Worm (Caenorhabditis elegans) whole organism, L2 larva: ENCODE results near the gene F54E2.9.

Experiments
- F13H6.1 ChIP-seq: sonication (generic microtip); optimal IDR thresholded peaks from 2 replicates; lab custom pipeline; 2016; ENCODE audit warnings: missing genetic modification characterization, missing compliant biosample characterization
- Y55F3AM.14 ChIP-seq: fragments of 200-800 bp; sonication (Bioruptor generic); optimal IDR thresholded peaks from 2 replicates; lab custom pipeline; 2018; ENCODE audit warnings: mild to moderate bottlenecking, missing genetic modification characterization, missing compliant biosample characterization
- ZK546.5 ChIP-seq: sonication (generic microtip); optimal IDR thresholded peaks from 2 replicates; lab custom pipeline; 2017; ENCODE audit warnings: missing biosample characterization, missing genetic modification characterization
- alr-1 ChIP-seq: fragments of 150-350 bp; optimal IDR thresholded peaks from 2 replicates; lab custom pipeline; 2014; ENCODE audit warnings: missing biosample characterization, missing genetic modification characterization
- aly-2 ChIP-seq: fragments of 150-350 bp; optimal IDR thresholded peaks from 2 replicates; lab custom pipeline; 2014; ENCODE audit warnings: missing biosample characterization, missing genetic modification characterization
- ama-1 ChIP-seq: fragments of 150-350 bp; optimal IDR thresholded peaks from 2 replicates; lab custom pipeline; 2018; ENCODE audit warnings: inconsistent platforms
- blmp-1 ChIP-seq: sonication (generic microtip); optimal IDR thresholded peaks from 2 replicates; lab custom pipeline; 2017; ENCODE audit warnings: missing genetic modification characterization, mild to moderate bottlenecking, missing compliant biosample characterization, antibody characterized with exemption, moderate library complexity; ENCODE audit not compliant: insufficient read depth
- ceh-16 ChIP-seq: fragments of 150-350 bp; optimal IDR thresholded peaks from 2 replicates; lab custom pipeline; 2014; ENCODE audit warnings: missing biosample characterization, missing genetic modification characterization
- dmd-4 ChIP-seq: sonication (generic microtip); optimal IDR thresholded peaks from 2 replicates; lab custom pipeline; 2017; ENCODE audit warnings: missing biosample characterization, missing genetic modification characterization
- egl-27 ChIP-seq: sonication (generic microtip); optimal IDR thresholded peaks from 3 replicates; lab custom pipeline; 2017; ENCODE audit warnings: missing biosample characterization, missing genetic modification reagents, missing genetic modification characterization
- elt-1 ChIP-seq: fragments of 150-350 bp; optimal IDR thresholded peaks from 2 replicates; lab custom pipeline; 2014; ENCODE audit warnings: missing biosample characterization, missing genetic modification characterization
- fos-1 ChIP-seq: fragments of 150-350 bp; optimal IDR thresholded peaks from 2 replicates; lab custom pipeline; 2014; ENCODE audit warnings: missing biosample characterization, missing genetic modification characterization
- gmeb-1 ChIP-seq: fragments of 150-350 bp; optimal IDR thresholded peaks from 2 replicates; lab custom pipeline; 2014; ENCODE audit warnings: missing biosample characterization, missing genetic modification characterization
- lin-11 ChIP-seq: fragments of 150-350 bp; sonication (generic microtip); optimal IDR thresholded peaks from 2 replicates; lab custom pipeline; 2014; ENCODE audit warnings: missing biosample characterization, missing genetic modification characterization, inconsistent platforms, mixed read lengths
- lin-39 ChIP-seq: fragments of 150-350 bp; optimal IDR thresholded peaks from 2 replicates; lab custom pipeline; 2014; ENCODE audit warnings: missing biosample characterization, missing genetic modification reagents, missing genetic modification characterization
- lsy-2 ChIP-seq, 2 experiments: fragments of 150-350 bp in 1 of 2; sonication (generic microtip) in 1 of 2; optimal IDR thresholded peaks; 2 replicates each; lab custom pipeline; 2014 to 2017; ENCODE audit warnings: missing biosample characterization in 2 of 2, missing genetic modification characterization in 2 of 2
- mab-5 ChIP-seq: fragments of 150-350 bp; optimal IDR thresholded peaks from 2 replicates; lab custom pipeline; 2014; ENCODE audit warnings: missing biosample characterization, missing genetic modification characterization
- mbf-1 ChIP-seq: sonication (generic microtip); optimal IDR thresholded peaks from 2 replicates; lab custom pipeline; 2017; ENCODE audit warnings: missing biosample characterization, missing genetic modification characterization
- nhr-10 ChIP-seq: sonication (generic microtip); optimal IDR thresholded peaks from 2 replicates; lab custom pipeline; 2017; ENCODE audit warnings: missing biosample characterization, missing genetic modification characterization
- nhr-11 ChIP-seq: fragments of 150-350 bp; optimal IDR thresholded peaks from 2 replicates; lab custom pipeline; 2014; ENCODE audit warnings: missing biosample characterization, missing genetic modification characterization
- nhr-12 ChIP-seq: fragments of 150-350 bp; optimal IDR thresholded peaks from 2 replicates; lab custom pipeline; 2014; ENCODE audit warnings: missing biosample characterization, missing genetic modification characterization
- nhr-129 ChIP-seq: fragments of 150-350 bp; optimal IDR thresholded peaks from 2 replicates; lab custom pipeline; 2014; ENCODE audit warnings: missing biosample characterization, missing genetic modification characterization
- nhr-21 ChIP-seq: fragments of 150-350 bp; optimal IDR thresholded peaks from 2 replicates; lab custom pipeline; 2014; ENCODE audit warnings: missing biosample characterization, missing genetic modification characterization
- nhr-23 ChIP-seq: fragments of 150-350 bp; optimal IDR thresholded peaks from 2 replicates; lab custom pipeline; 2014; ENCODE audit warnings: missing biosample characterization, missing genetic modification reagents, missing genetic modification characterization
- nhr-25 ChIP-seq: fragments of 150-350 bp; sonication (generic microtip); optimal IDR thresholded peaks from 3 replicates; lab custom pipeline; 2014; ENCODE audit warnings: missing biosample characterization, missing genetic modification characterization
- nhr-6 ChIP-seq: fragments of 150-350 bp; optimal IDR thresholded peaks from 2 replicates; lab custom pipeline; 2014; ENCODE audit warnings: missing biosample characterization, missing genetic modification characterization
- peb-1 ChIP-seq: fragments of 150-350 bp; optimal IDR thresholded peaks from 2 replicates; lab custom pipeline; 2014; ENCODE audit warnings: missing biosample characterization, missing genetic modification characterization
- skn-1 ChIP-seq: sonication (generic microtip); optimal IDR thresholded peaks from 2 replicates; lab custom pipeline; 2017; ENCODE audit warnings: missing biosample characterization, missing genetic modification characterization
- sma-3 ChIP-seq: sonication (generic microtip); optimal IDR thresholded peaks from 2 replicates; lab custom pipeline; 2016; ENCODE audit warnings: missing genetic modification reagents, missing genetic modification characterization, missing compliant biosample characterization
- sma-9 ChIP-seq, 2 experiments: fragments of 150-350 bp in 1 of 2; sonication (generic microtip) in 1 of 2; optimal IDR thresholded peaks; 2 replicates each; lab custom pipeline; 2014 to 2016; ENCODE audit warnings: missing genetic modification characterization in 2 of 2, mild to moderate bottlenecking in 1 of 2, missing biosample characterization in 1 of 2, missing compliant biosample characterization in 1 of 2, missing genetic modification reagents in 1 of 2, moderate library complexity in 1 of 2
- unc-39 ChIP-seq: fragments of 150-350 bp; optimal IDR thresholded peaks from 2 replicates; lab custom pipeline; 2014; ENCODE audit warnings: missing biosample characterization, missing genetic modification characterization
- unc-55 ChIP-seq: fragments of 150-350 bp; sonication (generic microtip); optimal IDR thresholded peaks from 3 replicates; lab custom pipeline; 2014; ENCODE audit warnings: missing biosample characterization, missing genetic modification reagents, missing genetic modification characterization
- zag-1 ChIP-seq: fragments of 150-350 bp; optimal IDR thresholded peaks from 2 replicates; lab custom pipeline; 2014; ENCODE audit warnings: missing biosample characterization, missing genetic modification characterization
- ztf-11 ChIP-seq: sonication (generic microtip); optimal IDR thresholded peaks from 2 replicates; lab custom pipeline; 2017; ENCODE audit warnings: missing biosample characterization, missing genetic modification characterization

Gene F54E2.9

ce11 chrV:2836501-2836900, 22.7 kb upstream of the F54E2.9 start, which contains the start of gene srj-45:
srj-45 (minus strand) TSS chrV:2836601.
- TF ChIP-seq aly-2 (tag; lab: Kevin White, UChicago) (no peak), alr-1 (tag; lab: Kevin White, UChicago) (no peak), unc-39 (tag; lab: Kevin White, UChicago) (no peak), skn-1 (no peak), nhr-10 (tag; lab: Kevin White, UChicago) (no peak), nhr-23 (no peak), sma-9 (GFP tag; optimal IDR thresholded peaks at IDR 0.05; lab: Kevin White, UChicago) (no peak), sma-9 (tag; optimal IDR thresholded peaks at IDR 0.05; lab: Kevin White, UChicago) (no peak)

- TF ChIP-seq nhr-6 (tag; lab: Kevin White, UChicago), result no peak
- TF ChIP-seq ztf-11 (tag; lab: Kevin White, UChicago), result no peak
- TF ChIP-seq skn-1, result no peak
- no peak for TF ChIP-seq elt-1 (tag; lab: Kevin White, UChicago)
Measured at ce11 chrV:2832666-2833065, 18.9 kb upstream of the F54E2.9 start, which contains the start of gene srj-50. srj-50 (plus strand) TSS chrV:2832966.

DNA sequence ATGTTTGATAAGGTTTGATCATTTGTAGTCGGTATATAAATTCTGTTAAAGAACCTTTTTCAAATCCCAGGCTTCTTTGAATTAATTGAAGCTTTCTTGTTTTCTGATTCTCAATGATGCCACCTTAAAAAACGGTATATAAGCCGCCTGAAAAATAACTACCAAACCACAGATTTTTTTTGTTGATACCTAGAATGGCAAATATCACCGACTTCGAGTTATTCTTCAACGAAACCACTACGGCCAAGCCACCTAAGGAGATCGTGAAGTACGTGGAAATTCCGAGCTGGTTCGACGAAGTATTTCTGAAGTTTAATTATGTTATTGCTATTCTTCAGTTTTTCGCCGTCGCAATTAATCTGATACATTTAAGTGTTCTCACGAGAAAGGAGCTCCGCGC, 17.0 kb upstream of the F54E2.9 start, which contains the start of gene srw-2:
Gene srw-2 (plus strand): TSS at position 62 of the 400 bp plus-strand sequence.
- TF ChIP-seq ZK546.5 (tag; lab: Kevin White, UChicago), result no peak

DNA sequence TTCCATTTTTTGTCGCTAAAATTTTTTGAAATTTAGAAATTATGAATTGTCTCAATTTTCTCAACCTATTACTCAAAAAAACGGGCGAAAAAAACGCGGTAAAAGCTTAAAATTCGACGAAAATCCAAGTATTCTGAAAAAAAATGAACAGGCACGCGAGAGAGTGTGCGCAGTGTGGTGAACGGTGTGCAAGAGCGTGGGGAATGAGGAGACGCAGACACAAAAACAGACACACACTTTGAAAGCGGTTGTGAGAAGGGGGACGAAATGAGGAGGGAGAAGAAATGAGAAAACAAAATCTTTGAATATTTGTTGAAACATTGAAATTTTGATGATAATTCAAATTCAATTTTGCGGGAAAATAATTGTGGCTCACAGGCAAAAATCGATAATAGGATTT, 13.0 kb upstream of the F54E2.9 start, which contains the start of gene T03D3.5:
Gene T03D3.5 (minus strand): TSS at position 21 of the 400 bp plus-strand sequence.
- no peak for TF ChIP-seq peb-1
- no peak for TF ChIP-seq ZK546.5 (tag; lab: Kevin White, UChicago)
- no peak for TF ChIP-seq ceh-16 (tag; lab: Kevin White, UChicago)
- no peak for TF ChIP-seq nhr-21 (tag; lab: Kevin White, UChicago)
- TF ChIP-seq fos-1 (tag; lab: Kevin White, UChicago), result no peak
- no peak for TF ChIP-seq nhr-11
- TF ChIP-seq blmp-1, result no peak
- no peak for TF ChIP-seq Y55F3AM.14 (GFP tag; lab: Kevin White, UChicago)
- no peak for TF ChIP-seq ztf-11 (tag; lab: Kevin White, UChicago)
- no peak for TF ChIP-seq unc-39 (tag; lab: Kevin White, UChicago)
- TF ChIP-seq lin-39 (tag; lab: Kevin White, UChicago), result no peak

- TF ChIP-seq nhr-129 (tag; lab: Kevin White, UChicago), result no peak
- TF ChIP-seq peb-1, result no peak
- TF ChIP-seq mbf-1 (tag; lab: Kevin White, UChicago), result no peak
- TF ChIP-seq gmeb-1, result no peak
Measured at ce11 chrV:2825978-2826377, 12.2 kb upstream of the F54E2.9 start.

ce11 chrV:2821618-2822272, 8.0 kb upstream of the F54E2.9 start, which contains the start of gene srh-36:
srh-36 (minus strand) TSS chrV:2821668.
- TF ChIP-seq mbf-1 (tag; lab: Kevin White, UChicago) (no peak), lin-11 (tag; lab: Kevin White, UChicago) (no peak), dmd-4 (tag; lab: Kevin White, UChicago) (no peak), egl-27 (tag; lab: Kevin White, UChicago) (no peak), unc-55 (GFP tag; lab: Kevin White, UChicago) (no peak), F13H6.1 (tag; lab: Kevin White, UChicago) (no peak), skn-1 (no peak), nhr-25 (tag; lab: Kevin White, UChicago) (no peak)

DNA sequence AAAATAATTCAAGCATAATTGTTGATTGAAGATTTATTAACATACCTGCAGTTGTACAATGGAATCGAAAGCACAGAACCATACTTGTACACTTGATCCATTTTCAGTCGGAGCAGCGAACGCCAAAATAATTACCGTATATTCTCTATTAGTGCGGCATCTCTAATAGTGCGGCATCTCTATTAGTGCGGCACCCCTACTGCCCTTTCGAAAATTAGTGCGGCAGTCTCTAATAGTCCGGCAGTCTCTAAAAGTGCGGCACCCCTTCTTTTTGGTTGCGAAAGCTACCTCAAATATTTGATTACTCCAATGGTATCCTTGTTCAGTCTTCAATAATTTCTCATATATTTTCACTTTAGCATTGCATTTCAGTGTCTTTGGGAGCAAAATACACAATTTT, 4.3 kb upstream of the F54E2.9 start, which contains the start of gene srt-34:
Gene srt-34 (minus strand): TSS at position 101 of the 400 bp plus-strand sequence.
- TF ChIP-seq mab-5 (tag; lab: Kevin White, UChicago) (no peak), fos-1 (tag; lab: Kevin White, UChicago) (no peak), lsy-2 (tag; optimal IDR thresholded peaks at IDR 0.05; lab: Kevin White, UChicago) (no peak), mbf-1 (tag; lab: Kevin White, UChicago) (no peak), nhr-12 (no peak), zag-1 (tag; lab: Kevin White, UChicago) (no peak), sma-3 (GFP tag; lab: Kevin White, UChicago) (no peak), alr-1 (tag; lab: Kevin White, UChicago) (no peak), elt-1 (tag; lab: Kevin White, UChicago) (no peak), ama-1 (no peak)
